Worm (Caenorhabditis elegans): ENCODE data around the gene Y66D12A.24.

ce11 chrIII:11523504-11524025 lies 26.9 kb downstream of the Y66D12A.24 start, which contains the start of the genes Y66D12A.16 and such-1:
- TF ChIP-seq W03F9.2 (tag; optimal IDR thresholded peaks at IDR 0.05), result no peak
- no peak for TF ChIP-seq him-1 (tag; optimal IDR thresholded peaks at IDR 0.05)

All from whole organism, L4/young adult.